Fruit fly (Drosophila melanogaster) whole organism, wandering third instar larva: ENCODE results near the gene gogo.
A peak's percentile ranks its signal among the peaks of the same experiment; 100 is the strongest.

ENCODE experiments used
- Abd-B ChIP-seq: fragments of >200 bp; optimal IDR thresholded peaks from 2 replicates; lab custom pipeline; 2017; ENCODE audit warnings: missing biosample characterization, missing genetic modification characterization
- CG32264 ChIP-seq: fragments of 200-800 bp; sonication (Bioruptor generic); optimal IDR thresholded peaks from 2 replicates; lab custom pipeline; 2016; ENCODE audit warnings: missing biosample characterization, missing genetic modification characterization
- CG9705 ChIP-seq: fragments of 200-800 bp; sonication (Bioruptor generic); optimal IDR thresholded peaks from 2 replicates; lab custom pipeline; 2018; ENCODE audit warnings: missing biosample characterization, mild to moderate bottlenecking, missing genetic modification characterization
- CrebA ChIP-seq: fragments of 200-800 bp; sonication (Bioruptor generic); optimal IDR thresholded peaks from 2 replicates; lab custom pipeline; 2016; ENCODE audit warnings: missing biosample characterization, mild to moderate bottlenecking, missing genetic modification characterization, borderline replicate concordance
- Dfd ChIP-seq: fragments of >200 bp; optimal IDR thresholded peaks from 2 replicates; lab custom pipeline; 2017; ENCODE audit warnings: missing biosample characterization, missing genetic modification characterization
- Dif ChIP-seq: fragments of 200-275, 200-300 bp; sonication (Bioruptor generic); optimal IDR thresholded peaks from 2 replicates; lab custom pipeline; 2018; ENCODE audit warnings: missing biosample characterization, missing genetic modification characterization; ENCODE audit not compliant: partially characterized antibody
- GATAd ChIP-seq: sonication (Bioruptor generic); optimal IDR thresholded peaks from 2 replicates; lab custom pipeline; 2016; ENCODE audit warnings: missing biosample characterization, missing genetic modification characterization
- HLH106 ChIP-seq: fragments of 200-800 bp; optimal IDR thresholded peaks from 3 replicates; lab custom pipeline; 2019; ENCODE audit warnings: missing biosample characterization, mild to moderate bottlenecking, missing genetic modification characterization, moderate library complexity
- Hnf4 ChIP-seq: fragments of 200-800 bp; sonication (Bioruptor generic); optimal IDR thresholded peaks from 2 replicates; lab custom pipeline; 2016; ENCODE audit warnings: missing biosample characterization, mild to moderate bottlenecking, missing genetic modification characterization
- Hr78 ChIP-seq: fragments of >200 bp; optimal IDR thresholded peaks from 2 replicates; lab custom pipeline; 2017; ENCODE audit warnings: missing biosample characterization, missing genetic modification characterization
- Hr83 ChIP-seq: fragments of 200-300 bp; sonication (Bioruptor generic); optimal IDR thresholded peaks from 2 replicates; lab custom pipeline; 2016; ENCODE audit warnings: missing biosample characterization, mild to moderate bottlenecking, missing genetic modification characterization, moderate library complexity; ENCODE audit not compliant: poor library complexity, severe bottlenecking
- Jra ChIP-seq: sonication (Bioruptor generic); optimal IDR thresholded peaks from 2 replicates; lab custom pipeline; 2016; ENCODE audit warnings: missing biosample characterization, missing genetic modification characterization
- Mio ChIP-seq: sonication (Bioruptor generic); optimal IDR thresholded peaks from 2 replicates; lab custom pipeline; 2016; ENCODE audit warnings: missing biosample characterization, missing genetic modification characterization
- Myc ChIP-seq: fragments of >200 bp; optimal IDR thresholded peaks from 2 replicates; lab custom pipeline; 2017
- N ChIP-seq: fragments of >200 bp; optimal IDR thresholded peaks from 2 replicates; lab custom pipeline; 2018; ENCODE audit warnings: missing biosample characterization, missing external identifiers, missing genetic modification characterization
- OdsH ChIP-seq: fragments of 200-800 bp; sonication (Bioruptor generic); optimal IDR thresholded peaks from 2 replicates; lab custom pipeline; 2016; ENCODE audit warnings: missing biosample characterization, mild to moderate bottlenecking, missing genetic modification characterization
- Rel ChIP-seq, 2 experiments: fragments of 200-800 bp; sonication (Bioruptor generic) in 1 of 2; optimal IDR thresholded peaks; 2 replicates in 1 of 2; 3 replicates in 1 of 2; lab custom pipeline; 2016 to 2019; ENCODE audit warnings: mild to moderate bottlenecking in 2 of 2, missing biosample characterization in 2 of 2, missing genetic modification characterization in 2 of 2, moderate library complexity in 1 of 2
- Sp1 ChIP-seq: fragments of 200-800 bp; sonication (Bioruptor generic); optimal IDR thresholded peaks from 3 replicates; lab custom pipeline; 2019; ENCODE audit warnings: missing biosample characterization, mild to moderate bottlenecking, missing genetic modification characterization, moderate library complexity
- Vsx2 ChIP-seq: fragments of 200-300, 225-300 bp; sonication (Bioruptor generic); optimal IDR thresholded peaks from 2 replicates; lab custom pipeline; 2018; ENCODE audit warnings: missing biosample characterization, missing genetic modification characterization; ENCODE audit not compliant: partially characterized antibody
- br ChIP-seq: fragments of 200-800 bp; sonication (Bioruptor generic); optimal IDR thresholded peaks from 2 replicates; lab custom pipeline; 2016; ENCODE audit warnings: missing biosample characterization, missing genetic modification characterization
- brk ChIP-seq: fragments of 200-800 bp; sonication (Bioruptor generic); optimal IDR thresholded peaks from 2 replicates; lab custom pipeline; 2016; ENCODE audit warnings: missing biosample characterization, mild to moderate bottlenecking, missing genetic modification characterization
- dl ChIP-seq, 2 experiments: fragments of 175-275, 200-275 bp in 1 of 2; fragments of 200-275 bp in 1 of 2; sonication (Bioruptor generic); optimal IDR thresholded peaks; lab custom pipeline; 2018; ENCODE audit warnings: mild to moderate bottlenecking in 2 of 2, missing biosample characterization in 2 of 2, missing genetic modification characterization in 2 of 2, moderate library complexity in 2 of 2; ENCODE audit not compliant: partially characterized antibody in 2 of 2, insufficient read depth in 1 of 2
- dmrt93B ChIP-seq: fragments of 200-800 bp; sonication (Bioruptor generic); optimal IDR thresholded peaks from 2 replicates; lab custom pipeline; 2018; ENCODE audit warnings: missing biosample characterization, mild to moderate bottlenecking, missing genetic modification characterization
- dsf ChIP-seq: sonication (Bioruptor generic); optimal IDR thresholded peaks from 2 replicates; lab custom pipeline; 2016; ENCODE audit warnings: missing biosample characterization, missing genetic modification characterization, borderline replicate concordance
- ey ChIP-seq: fragments of 200-800 bp; sonication (Bioruptor generic); optimal IDR thresholded peaks from 2 replicates; lab custom pipeline; 2016; ENCODE audit warnings: missing biosample characterization, missing genetic modification characterization
- foxo ChIP-seq, 2 experiments: fragments of 200-800 bp; sonication (Bioruptor generic); optimal IDR thresholded peaks; 2 replicates in 1 of 2; 3 replicates in 1 of 2; lab custom pipeline; 2016 to 2017; ENCODE audit warnings: missing biosample characterization in 2 of 2, missing genetic modification characterization in 2 of 2
- fru ChIP-seq: fragments of 200-800 bp; sonication (Bioruptor generic); optimal IDR thresholded peaks from 3 replicates; lab custom pipeline; 2016; ENCODE audit warnings: missing biosample characterization, mild to moderate bottlenecking, missing genetic modification characterization
- h ChIP-seq: fragments of 200-800 bp; sonication (Bioruptor generic); optimal IDR thresholded peaks from 3 replicates; lab custom pipeline; 2016; ENCODE audit warnings: missing biosample characterization, mild to moderate bottlenecking, missing genetic modification characterization
- jim ChIP-seq: fragments of 175-275, 200-325 bp; sonication (Bioruptor generic); optimal IDR thresholded peaks from 2 replicates; lab custom pipeline; 2016; ENCODE audit warnings: missing biosample characterization, mild to moderate bottlenecking, missing genetic modification characterization
- lola ChIP-seq: fragments of >200 bp; optimal IDR thresholded peaks from 2 replicates; lab custom pipeline; 2017; ENCODE audit warnings: missing biosample characterization, missing genetic modification characterization
- pan ChIP-seq: fragments of >200 bp; optimal IDR thresholded peaks from 2 replicates; lab custom pipeline; 2017
- psq ChIP-seq: fragments of 200-800 bp; sonication (Bioruptor generic); optimal IDR thresholded peaks from 3 replicates; lab custom pipeline; 2017; ENCODE audit warnings: missing biosample characterization, mild to moderate bottlenecking, missing genetic modification characterization, moderate library complexity
- rgr ChIP-seq: fragments of 200-800 bp; sonication (Bioruptor generic); optimal IDR thresholded peaks from 3 replicates; lab custom pipeline; 2016; ENCODE audit warnings: missing biosample characterization, mild to moderate bottlenecking, missing genetic modification characterization
- sage ChIP-seq: fragments of 200-800 bp; sonication (Bioruptor generic); optimal IDR thresholded peaks from 2 replicates; lab custom pipeline; 2016; ENCODE audit warnings: missing biosample characterization, mild to moderate bottlenecking, missing genetic modification characterization
- sv ChIP-seq: fragments of 200-800 bp; sonication (Bioruptor generic); optimal IDR thresholded peaks from 3 replicates; lab custom pipeline; 2016; ENCODE audit warnings: missing biosample characterization, missing genetic modification characterization
- tai ChIP-seq: sonication (Bioruptor generic); optimal IDR thresholded peaks from 2 replicates; lab custom pipeline; 2016; ENCODE audit warnings: missing biosample characterization, missing genetic modification characterization
- usp ChIP-seq: fragments of >200 bp; optimal IDR thresholded peaks from 2 replicates; lab custom pipeline; 2017; ENCODE audit warnings: missing biosample characterization, missing genetic modification characterization
- woc ChIP-seq: sonication (Bioruptor generic); optimal IDR thresholded peaks from 2 replicates; lab custom pipeline; 2016; ENCODE audit warnings: missing biosample characterization, mild to moderate bottlenecking, missing genetic modification characterization

Gene gogo

dm6 chr3L:20309758-20310733 lies 15.1 kb upstream of the gogo start:
- TF ChIP-seq Jra (GFP tag; lab: Kevin White, UChicago): no peak
- TF ChIP-seq Dfd: no peak
- no peak for TF ChIP-seq dmrt93B (GFP tag; lab: Kevin White, UChicago)
- TF ChIP-seq brk (GFP tag; lab: Kevin White, UChicago): no peak
- TF ChIP-seq dsf: no peak
- no peak for TF ChIP-seq fru (GFP tag; lab: Kevin White, UChicago)
- peak; percentile 54 for TF ChIP-seq psq
- no peak for TF ChIP-seq ey
- TF ChIP-seq br (GFP tag; lab: Kevin White, UChicago): no peak
- peak; percentile 39 for TF ChIP-seq Myc (lab: Kevin White, UChicago)
- peak; percentile 38 for TF ChIP-seq Hr83 (GFP tag; lab: Kevin White, UChicago)
- no peak for TF ChIP-seq OdsH (GFP tag; lab: Kevin White, UChicago)
- TF ChIP-seq foxo (GFP tag; optimal IDR thresholded peaks at IDR 0.05; lab: Kevin White, UChicago): peak in 1 of 2 experiments; percentile 53
- peak in 1 of 2 experiments; percentile 19 for TF ChIP-seq dl (GFP tag; optimal IDR thresholded peaks at IDR 0.05; lab: Kevin White, UChicago; ENCODE audit: insufficient read depth in 1 of 2, partially characterized antibody in 2 of 2)
- TF ChIP-seq Rel (GFP tag; optimal IDR thresholded peaks at IDR 0.05; lab: Kevin White, UChicago): no peak
- TF ChIP-seq Rel (tag; optimal IDR thresholded peaks at IDR 0.05; lab: Kevin White, UChicago): peak; percentile 33
- no peak for TF ChIP-seq woc (GFP tag; lab: Kevin White, UChicago)
- TF ChIP-seq rgr (GFP tag; lab: Kevin White, UChicago): peak; percentile 66
- no peak for TF ChIP-seq Hr78 (GFP tag; lab: Kevin White, UChicago)
- TF ChIP-seq tai (GFP tag; lab: Kevin White, UChicago): no peak
- TF ChIP-seq Mio: no peak
- TF ChIP-seq CG9705: peak; percentile 18
- TF ChIP-seq lola (GFP tag; lab: Kevin White, UChicago): no peak
- TF ChIP-seq Abd-B: no peak
- TF ChIP-seq pan (lab: Kevin White, UChicago): no peak
- no peak for TF ChIP-seq Dif (GFP tag; lab: Kevin White, UChicago)
- no peak for TF ChIP-seq usp
- TF ChIP-seq Vsx2 (GFP tag; lab: Kevin White, UChicago): no peak
- peak; percentile 57 for TF ChIP-seq Hnf4
- TF ChIP-seq CrebA: no peak
- TF ChIP-seq CG32264: no peak
- peak; percentile 23 for TF ChIP-seq HLH106 (tag; lab: Kevin White, UChicago)
- TF ChIP-seq N (GFP tag; lab: Kevin White, UChicago): no peak
- TF ChIP-seq jim: no peak
- TF ChIP-seq GATAd (GFP tag; lab: Kevin White, UChicago): no peak
- no peak for TF ChIP-seq sage (GFP tag; lab: Kevin White, UChicago)
- peak; percentile 43 for TF ChIP-seq sv (GFP tag; lab: Kevin White, UChicago)
- no peak for TF ChIP-seq h (GFP tag; lab: Kevin White, UChicago)
- no peak for TF ChIP-seq Sp1

DNA sequence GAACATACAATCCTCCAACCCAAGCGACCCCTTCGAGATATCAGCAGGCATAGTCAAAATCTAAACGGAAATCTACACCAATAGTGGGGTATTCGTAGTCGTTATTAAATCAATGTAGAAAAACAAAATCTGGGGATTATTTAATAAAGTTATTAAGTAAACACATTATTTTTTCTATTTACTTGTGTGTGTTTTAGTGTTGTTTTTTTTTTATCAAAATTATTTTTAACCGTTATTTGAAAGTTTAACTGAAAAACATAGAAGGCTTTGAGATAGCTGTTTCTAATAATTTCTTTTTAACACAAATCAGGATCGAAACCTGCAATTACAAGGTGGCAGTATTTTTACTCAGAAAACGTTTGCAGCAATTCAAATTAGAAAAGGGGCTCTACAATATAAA lies 14.4 kb upstream of the gogo start, which contains the start of gene polo:
TSS of gene polo (plus strand) at position 301 of the 400 bp plus-strand sequence.
- TF ChIP-seq fru (GFP tag; lab: Kevin White, UChicago): no peak
- no peak for TF ChIP-seq CG9705
- no peak for TF ChIP-seq pan (lab: Kevin White, UChicago)
- TF ChIP-seq sv (GFP tag; lab: Kevin White, UChicago): no peak
- TF ChIP-seq Dfd: no peak
- TF ChIP-seq br (GFP tag; lab: Kevin White, UChicago): no peak
- TF ChIP-seq Mio: no peak
- no peak for TF ChIP-seq CrebA
- no peak for TF ChIP-seq Sp1
- TF ChIP-seq jim: no peak
- TF ChIP-seq h (GFP tag; lab: Kevin White, UChicago): no peak
- TF ChIP-seq CG32264: no peak
